In the genomic region with DNA sequence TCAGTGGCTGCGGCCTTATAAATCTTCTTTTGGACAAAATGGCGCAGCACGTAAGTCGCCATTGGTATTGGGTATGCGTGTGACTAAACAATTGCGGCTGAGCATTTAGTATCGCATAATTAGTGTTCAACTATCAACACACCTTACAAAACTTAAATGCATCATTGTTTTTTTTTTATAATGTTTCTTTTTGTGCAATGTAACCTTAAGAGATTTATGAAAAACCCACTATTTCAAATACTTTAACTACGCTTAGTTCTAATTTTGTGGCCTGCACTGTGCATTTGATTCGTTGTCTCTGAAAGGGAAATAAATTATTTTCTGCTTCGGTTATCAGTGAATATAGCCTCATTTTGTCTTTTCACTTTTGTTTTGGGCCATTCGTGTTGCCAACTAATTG, we compare ENCODE assay signal across 5 fruit fly cellular contexts.
TF ChIP-seq lines count a peak whose summit lies in the region.

No protein-coding gene starts in this region.

- TF ChIP-seq CTCF in whole organism, embryonic (GFP tag; optimal IDR thresholded peaks at IDR 0.05; lab: Kevin White, UChicago) = no peak

TF ChIP-seq in whole organism, adult, 20 proteins besides CTCF, POLR2A, EP300 and RAD21:
- TF ChIP-seq CG14711 (tag; optimal IDR thresholded peaks at IDR 0.05; lab: Kevin White, UChicago) (peak; percentile 6), Crg-1 (GFP tag; optimal IDR thresholded peaks at IDR 0.05; lab: Kevin White, UChicago) (no peak), Clk (GFP tag; optimal IDR thresholded peaks at IDR 0.05; lab: Kevin White, UChicago) (no peak), bab1 (GFP tag; optimal IDR thresholded peaks at IDR 0.05; lab: Kevin White, UChicago) (peak; percentile 17), cic (GFP tag; optimal IDR thresholded peaks at IDR 0.05; lab: Kevin White, UChicago) (no peak), CG7101 (tag; optimal IDR thresholded peaks at IDR 0.05; lab: Kevin White, UChicago) (no peak), kay (GFP tag; lab: Kevin White, UChicago; ENCODE audit: borderline replicate concordance) (no peak), CG1620 (GFP tag; optimal IDR thresholded peaks at IDR 0.05; lab: Kevin White, UChicago) (no peak), tj (GFP tag; optimal IDR thresholded peaks at IDR 0.05; lab: Kevin White, UChicago) (no peak)

TF ChIP-seq in whole organism, embryonic, 481 proteins besides CTCF, POLR2A, EP300 and RAD21 (continues in another document):
- TF ChIP-seq jumu (GFP tag; optimal IDR thresholded peaks at IDR 0.05; lab: Kevin White, UChicago) (peak; percentile 22), Scr (GFP tag; IDR thresholded peaks at IDR 0.05; lab: Robert Waterston, UW; ENCODE audit: partially characterized antibody) (no peak), CG10366 (GFP tag; IDR thresholded peaks at IDR 0.05; lab: Robert Waterston, UW) (peak; percentile 35; the same call in 1 of the 2 replicates), CG33557 (GFP tag; optimal IDR thresholded peaks at IDR 0.05; lab: Kevin White, UChicago) (peak; percentile 1), cad (GFP tag; optimal IDR thresholded peaks at IDR 0.05; lab: Kevin White, UChicago) (no peak), CG17802 (tag; optimal IDR thresholded peaks at IDR 0.05; lab: Kevin White, UChicago) (no peak), CG5180 (GFP tag; optimal IDR thresholded peaks at IDR 0.05; lab: Kevin White, UChicago) (peak; percentile 35), CG1647 (GFP tag; optimal IDR thresholded peaks at IDR 0.05; lab: Kevin White, UChicago) (no peak), slou (GFP tag; optimal IDR thresholded peaks at IDR 0.05; lab: Kevin White, UChicago) (no peak), dmrt99B (tag; optimal IDR thresholded peaks at IDR 0.05; lab: Kevin White, UChicago) (peak; percentile 78), CG14014 (GFP tag; IDR thresholded peaks at IDR 0.05; lab: Robert Waterston, UW) (peak; percentile 67), CkIIα-i1 (GFP tag; IDR thresholded peaks at IDR 0.05; lab: Robert Waterston, UW) (no peak), kni (GFP tag; optimal IDR thresholded peaks at IDR 0.05; lab: Kevin White, UChicago) (no peak), Sry-β (GFP tag; optimal IDR thresholded peaks at IDR 0.05; lab: Kevin White, UChicago) (no peak), CG10321 (GFP tag; IDR thresholded peaks at IDR 0.05; lab: Robert Waterston, UW) (no peak), CG31388 (GFP tag; optimal IDR thresholded peaks at IDR 0.05; lab: Kevin White, UChicago) (peak; percentile 33), CG4404 (GFP tag; IDR thresholded peaks at IDR 0.05; lab: Robert Waterston, UW) (peak; percentile 48; the same call in 1 of the 2 replicates), CG8359 (GFP tag; optimal IDR thresholded peaks at IDR 0.05; lab: Kevin White, UChicago; ENCODE audit: borderline replicate concordance) (peak; percentile 21), HmgD (GFP tag; optimal IDR thresholded peaks at IDR 0.05; lab: Kevin White, UChicago) (no peak)

TF ChIP-seq in whole organism, prepupa, 60 proteins besides CTCF, POLR2A, EP300 and RAD21 (continues in another document):
- TF ChIP-seq Hr4 (GFP tag; optimal IDR thresholded peaks at IDR 0.05; lab: Kevin White, UChicago) (peak; percentile 46), Hr39 (GFP tag; optimal IDR thresholded peaks at IDR 0.05; lab: Kevin White, UChicago) (peak; percentile 73), CG8319 (GFP tag; optimal IDR thresholded peaks at IDR 0.05; lab: Kevin White, UChicago) (peak; percentile 37), Sox14 (GFP tag; optimal IDR thresholded peaks at IDR 0.05; lab: Kevin White, UChicago) (peak; percentile 62), OdsH (GFP tag; optimal IDR thresholded peaks at IDR 0.05; lab: Kevin White, UChicago) (peak; percentile 67), Blimp-1 (GFP tag; optimal IDR thresholded peaks at IDR 0.05; lab: Kevin White, UChicago) (peak; percentile 43), acj6 (GFP tag; optimal IDR thresholded peaks at IDR 0.05; lab: Kevin White, UChicago) (peak; percentile 67), pdm3 (GFP tag; optimal IDR thresholded peaks at IDR 0.05; lab: Kevin White, UChicago) (peak; percentile 70), CG10669 (GFP tag; optimal IDR thresholded peaks at IDR 0.05; lab: Kevin White, UChicago) (peak; percentile 62), CG3032 (tag; optimal IDR thresholded peaks at IDR 0.05; lab: Kevin White, UChicago) (peak; percentile 33), eg (GFP tag; IDR thresholded peaks at IDR 0.05; lab: Robert Waterston, UW) (peak; percentile 70), Sox102F (GFP tag; optimal IDR thresholded peaks at IDR 0.05; lab: Kevin White, UChicago) (peak; percentile 71), Ets21C (GFP tag; optimal IDR thresholded peaks at IDR 0.05; lab: Kevin White, UChicago) (peak; percentile 55), fd85E (GFP tag; optimal IDR thresholded peaks at IDR 0.05; lab: Kevin White, UChicago) (no peak), CG32006 (GFP tag; optimal IDR thresholded peaks at IDR 0.05; lab: Kevin White, UChicago) (peak; percentile 71), CG7368 (GFP tag; optimal IDR thresholded peaks at IDR 0.05; lab: Kevin White, UChicago) (peak; percentile 31), lz (GFP tag; optimal IDR thresholded peaks at IDR 0.05; lab: Kevin White, UChicago) (peak; percentile 60), CG4318 (GFP tag; optimal IDR thresholded peaks at IDR 0.05; lab: Kevin White, UChicago) (peak; percentile 18), CG1621 (tag; optimal IDR thresholded peaks at IDR 0.05; lab: Kevin White, UChicago) (peak; percentile 38), vri (GFP tag; optimal IDR thresholded peaks at IDR 0.05; lab: Kevin White, UChicago) (peak; percentile 54)

TF ChIP-seq in whole organism, pupa, 21 proteins besides CTCF, POLR2A, EP300 and RAD21:
- TF ChIP-seq CG15710 (tag; optimal IDR thresholded peaks at IDR 0.05; lab: Kevin White, UChicago) (peak; percentile 63), CG34367 (tag; optimal IDR thresholded peaks at IDR 0.05; lab: Kevin White, UChicago) (peak; percentile 49), CG8301 (tag; optimal IDR thresholded peaks at IDR 0.05; lab: Kevin White, UChicago) (peak; percentile 56), fd96Ca (GFP tag; IDR thresholded peaks at IDR 0.05; lab: Robert Waterston, UW) (no peak), rn (GFP tag; IDR thresholded peaks at IDR 0.05; lab: Robert Waterston, UW) (no peak), Snoo (tag; optimal IDR thresholded peaks at IDR 0.05; lab: Kevin White, UChicago) (peak; percentile 18), CG12605 (GFP tag; IDR thresholded peaks at IDR 0.05; lab: Robert Waterston, UW) (0 out of 2 replicates have a peak, but pooled peaks have one; percentile 27), CG13204 (GFP tag; optimal IDR thresholded peaks at IDR 0.05; lab: Kevin White, UChicago) (no peak), CG32121 (GFP tag; IDR thresholded peaks at IDR 0.05; lab: Robert Waterston, UW) (peak; percentile 24; the same call in 1 of the 2 replicates), CG17806 (tag; optimal IDR thresholded peaks at IDR 0.05; lab: Kevin White, UChicago) (peak; percentile 57), EcR (GFP tag; optimal IDR thresholded peaks at IDR 0.05; lab: Kevin White, UChicago) (no peak), CG4496 (GFP tag; IDR thresholded peaks at IDR 0.05; lab: Robert Waterston, UW) (peak; percentile 82), CG9948 (tag; optimal IDR thresholded peaks at IDR 0.05; lab: Kevin White, UChicago) (peak; percentile 49), CG8159 (tag; optimal IDR thresholded peaks at IDR 0.05; lab: Kevin White, UChicago) (peak; percentile 71), Pif1B (GFP tag; optimal IDR thresholded peaks at IDR 0.05; lab: Kevin White, UChicago) (peak; percentile 31), CG10348 (GFP tag; IDR thresholded peaks at IDR 0.05; lab: Robert Waterston, UW) (no peak), CG14655 (GFP tag; optimal IDR thresholded peaks at IDR 0.05; lab: Kevin White, UChicago) (peak; percentile 61), Ets98B (GFP tag; IDR thresholded peaks at IDR 0.05; lab: Robert Waterston, UW) (peak; percentile 73), Pif1A (GFP tag; optimal IDR thresholded peaks at IDR 0.05; lab: Kevin White, UChicago) (peak; percentile 31), D1 (tag; optimal IDR thresholded peaks at IDR 0.05; lab: Kevin White, UChicago) (peak; percentile 9), gl (tag; optimal IDR thresholded peaks at IDR 0.05; lab: Kevin White, UChicago) (no peak)

TF ChIP-seq in whole organism, wandering third instar larva, 38 proteins besides CTCF, POLR2A, EP300 and RAD21:
- TF ChIP-seq OdsH (GFP tag; optimal IDR thresholded peaks at IDR 0.05; lab: Kevin White, UChicago) (peak; percentile 39), Sp1 (GFP tag; optimal IDR thresholded peaks at IDR 0.05; lab: Kevin White, UChicago) (peak; percentile 64), GATAd (GFP tag; optimal IDR thresholded peaks at IDR 0.05; lab: Kevin White, UChicago) (no peak), dmrt93B (GFP tag; optimal IDR thresholded peaks at IDR 0.05; lab: Kevin White, UChicago) (peak; percentile 39), ey (GFP tag; optimal IDR thresholded peaks at IDR 0.05; lab: Kevin White, UChicago) (peak; percentile 69), HLH106 (tag; optimal IDR thresholded peaks at IDR 0.05; lab: Kevin White, UChicago) (peak; percentile 54), foxo (GFP tag; optimal IDR thresholded peaks at IDR 0.05; lab: Kevin White, UChicago) (peak in 1 of 2 experiments; percentile 74), pan (optimal IDR thresholded peaks at IDR 0.05; lab: Kevin White, UChicago) (no peak), Hnf4 (GFP tag; optimal IDR thresholded peaks at IDR 0.05; lab: Kevin White, UChicago) (peak; percentile 42), br (GFP tag; optimal IDR thresholded peaks at IDR 0.05; lab: Kevin White, UChicago) (peak; percentile 47), h (GFP tag; optimal IDR thresholded peaks at IDR 0.05; lab: Kevin White, UChicago) (peak; percentile 61), sv (GFP tag; optimal IDR thresholded peaks at IDR 0.05; lab: Kevin White, UChicago) (peak; percentile 40), woc (GFP tag; optimal IDR thresholded peaks at IDR 0.05; lab: Kevin White, UChicago) (peak; percentile 20), CG9705 (GFP tag; optimal IDR thresholded peaks at IDR 0.05; lab: Kevin White, UChicago) (peak; percentile 7), rgr (GFP tag; optimal IDR thresholded peaks at IDR 0.05; lab: Kevin White, UChicago) (peak; percentile 56), Hr83 (GFP tag; optimal IDR thresholded peaks at IDR 0.05; lab: Kevin White, UChicago; ENCODE audit: poor library complexity, severe bottlenecking) (no peak), psq (GFP tag; optimal IDR thresholded peaks at IDR 0.05; lab: Kevin White, UChicago) (peak; percentile 58), fru (GFP tag; optimal IDR thresholded peaks at IDR 0.05; lab: Kevin White, UChicago) (peak; percentile 68), Rel (GFP tag; optimal IDR thresholded peaks at IDR 0.05; lab: Kevin White, UChicago) (no peak), Rel (tag; optimal IDR thresholded peaks at IDR 0.05; lab: Kevin White, UChicago) (no peak)
